Fruit fly (Drosophila melanogaster): Measurements from ENCODE around the gene CG14710.

The CG14710 gene

DNA sequence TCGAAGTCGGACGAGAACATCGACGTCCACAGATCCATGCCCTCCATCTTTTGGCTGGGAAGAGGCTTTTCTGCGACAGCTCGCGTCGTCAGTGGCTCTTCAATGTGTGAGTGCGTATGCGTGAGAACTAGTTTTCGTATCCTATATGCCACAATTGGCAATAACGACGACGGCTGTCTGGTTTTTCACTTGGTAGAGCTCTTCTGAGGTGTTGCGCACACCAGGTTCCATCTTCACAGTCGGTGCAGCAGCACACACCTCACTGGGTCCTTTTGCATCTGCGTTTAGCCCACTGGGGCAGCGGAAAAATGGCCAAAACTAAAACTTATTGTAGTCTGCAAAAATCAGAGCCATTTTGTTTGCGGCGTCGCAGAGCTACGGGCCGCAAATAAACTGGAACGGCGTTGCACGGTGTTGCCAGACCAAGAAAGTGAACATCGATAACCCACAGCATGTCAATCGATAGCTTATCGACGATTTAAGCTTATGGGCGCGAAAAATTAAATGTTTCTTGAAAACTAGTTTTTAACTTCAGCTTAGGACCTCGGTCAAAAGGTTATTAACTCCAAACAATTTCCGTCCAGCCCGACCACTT, 30.0 kb upstream of the CG14710 start, which contains the start of gene CG6791 (continued):
- TF ChIP-seq CG7357 (GFP tag; IDR thresholded peaks at IDR 0.05) (no peak), CG42726 (GFP tag; IDR thresholded peaks at IDR 0.05; ENCODE audit: partially characterized antibody) (peak; percentile 89), CG5245 (GFP tag; optimal IDR thresholded peaks at IDR 0.05) (no peak), BEAF-32 (GFP tag; optimal IDR thresholded peaks at IDR 0.05) (peak; percentile 89), twi (tag; optimal IDR thresholded peaks at IDR 0.05) (no peak), en (GFP tag; optimal IDR thresholded peaks at IDR 0.05) (no peak), trem (tag; optimal IDR thresholded peaks at IDR 0.05) (peak; percentile 47), CG3065 (GFP tag; optimal IDR thresholded peaks at IDR 0.05) (no peak), jumu (GFP tag; optimal IDR thresholded peaks at IDR 0.05) (no peak), kah (GFP tag; optimal IDR thresholded peaks at IDR 0.05) (no peak), sd (tag; optimal IDR thresholded peaks at IDR 0.05) (no peak), Mad (GFP tag; optimal IDR thresholded peaks at IDR 0.05) (no peak), CG33213 (GFP tag; optimal IDR thresholded peaks at IDR 0.05) (no peak), CG11093 (GFP tag; IDR thresholded peaks at IDR 0.05) (no peak), tna (GFP tag; IDR thresholded peaks at IDR 0.05; ENCODE audit: partially characterized antibody) (peak; percentile 78), CG10959 (GFP tag; IDR thresholded peaks at IDR 0.05) (no peak), CG11560 (tag; IDR thresholded peaks at IDR 0.05) (no peak), lbe (GFP tag; optimal IDR thresholded peaks at IDR 0.05) (no peak), hbn (GFP tag; IDR thresholded peaks at IDR 0.05; ENCODE audit: partially characterized antibody) (peak; percentile 88), chif (GFP tag; optimal IDR thresholded peaks at IDR 0.05) (no peak), CG17328 (GFP tag; IDR thresholded peaks at IDR 0.05) (no peak), CG8290 (GFP tag; optimal IDR thresholded peaks at IDR 0.05) (no peak), CG8290 (tag; optimal IDR thresholded peaks at IDR 0.05) (no peak), tll (GFP tag; optimal IDR thresholded peaks at IDR 0.05) (no peak), NFAT (GFP tag; IDR thresholded peaks at IDR 0.05) (no peak), Dref (GFP tag; IDR thresholded peaks at IDR 0.05) (peak; percentile 96), YL-1 (GFP tag; optimal IDR thresholded peaks at IDR 0.05) (peak; percentile 92), unc-4 (GFP tag; IDR thresholded peaks at IDR 0.05; ENCODE audit: partially characterized antibody) (peak; percentile 90), z (GFP tag; IDR thresholded peaks at IDR 0.05) (no peak), sens (GFP tag) (no peak), CG31441 (GFP tag; IDR thresholded peaks at IDR 0.05) (no peak), bbx (GFP tag; IDR thresholded peaks at IDR 0.05; ENCODE audit: partially characterized antibody) (peak; percentile 93), Sry-β (GFP tag; optimal IDR thresholded peaks at IDR 0.05) (no peak), sug (tag; optimal IDR thresholded peaks at IDR 0.05) (no peak), Tbp (GFP tag; optimal IDR thresholded peaks at IDR 0.05) (no peak), CG9727 (GFP tag; optimal IDR thresholded peaks at IDR 0.05) (no peak), CG12155 (GFP tag; optimal IDR thresholded peaks at IDR 0.05) (no peak), CG12299 (tag; optimal IDR thresholded peaks at IDR 0.05) (no peak), phol (tag; optimal IDR thresholded peaks at IDR 0.05) (peak; percentile 86), prd (optimal IDR thresholded peaks at IDR 0.05) (no peak), prd (GFP tag; IDR thresholded peaks at IDR 0.05) (no peak), Bgb (GFP tag; IDR thresholded peaks at IDR 0.05; ENCODE audit: partially characterized antibody) (peak; percentile 92), chinmo (GFP tag; IDR thresholded peaks at IDR 0.05; ENCODE audit: partially characterized antibody) (peak; percentile 84; the same call in 3 of the 4 replicates), Dip3 (GFP tag; optimal IDR thresholded peaks at IDR 0.05) (no peak), ro (GFP tag; IDR thresholded peaks at IDR 0.05) (no peak), CG9609 (GFP tag; optimal IDR thresholded peaks at IDR 0.05) (no peak), mld (GFP tag; IDR thresholded peaks at IDR 0.05; ENCODE audit: partially characterized antibody) (peak; percentile 71; the same call in 2 of the 3 replicates), CG6683 (GFP tag; optimal IDR thresholded peaks at IDR 0.05) (peak; percentile 18), usp (GFP tag; optimal IDR thresholded peaks at IDR 0.05) (no peak), tap (tag; optimal IDR thresholded peaks at IDR 0.05) (no peak), CG9876 (GFP tag; optimal IDR thresholded peaks at IDR 0.05) (no peak)
